Worm (Caenorhabditis elegans): Measurements from ENCODE around the gene Y73F8A.27.
A peak's percentile ranks its signal among the peaks of the same experiment; 100 is the strongest.

The Y73F8A.27 gene

DNA sequence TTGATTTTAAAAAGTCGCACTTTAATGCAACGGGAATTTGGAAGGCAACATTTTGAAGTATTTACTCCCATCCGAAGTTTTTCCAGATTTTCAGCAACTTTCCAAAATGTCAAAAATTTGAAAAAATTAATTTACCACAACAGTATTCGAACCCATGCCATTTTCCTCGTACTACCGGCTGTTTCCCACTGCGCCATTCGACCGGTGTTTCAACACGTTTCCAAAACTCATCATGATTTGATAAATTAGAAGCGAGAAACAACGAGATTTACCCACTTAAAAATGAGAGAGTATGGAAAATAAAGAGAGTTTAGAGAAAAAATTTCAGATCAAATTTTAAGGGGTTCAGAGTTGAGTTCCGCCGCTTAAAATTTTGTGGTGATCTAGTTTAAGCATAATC lies 38.8 kb upstream of the Y73F8A.27 start (continued):
- peak; percentile 68 for TF ChIP-seq B0261.1 (tag; optimal IDR thresholded peaks at IDR 0.05)
- no peak for TF ChIP-seq nhr-90 (tag; optimal IDR thresholded peaks at IDR 0.05)
- TF ChIP-seq lsy-27 (tag; optimal IDR thresholded peaks at IDR 0.05; ENCODE audit: borderline replicate concordance, insufficient read depth) = no peak
- TF ChIP-seq hlh-26 (GFP tag; conservative IDR thresholded peaks at IDR 0.05) = no peak
- TF ChIP-seq snpc-1.1 (tag; optimal IDR thresholded peaks at IDR 0.05; ENCODE audit: insufficient read depth) = peak; percentile 46
- TF ChIP-seq snpc-4 (GFP tag; optimal IDR thresholded peaks at IDR 0.05) = peak; percentile 89
- TF ChIP-seq snpc-4 (tag; optimal IDR thresholded peaks at IDR 0.05) = peak in 3 of 4 experiments; percentile 93 to 97 (median 96)
- no peak for TF ChIP-seq unc-62 (GFP tag; optimal IDR thresholded peaks at IDR 0.05)

DNA sequence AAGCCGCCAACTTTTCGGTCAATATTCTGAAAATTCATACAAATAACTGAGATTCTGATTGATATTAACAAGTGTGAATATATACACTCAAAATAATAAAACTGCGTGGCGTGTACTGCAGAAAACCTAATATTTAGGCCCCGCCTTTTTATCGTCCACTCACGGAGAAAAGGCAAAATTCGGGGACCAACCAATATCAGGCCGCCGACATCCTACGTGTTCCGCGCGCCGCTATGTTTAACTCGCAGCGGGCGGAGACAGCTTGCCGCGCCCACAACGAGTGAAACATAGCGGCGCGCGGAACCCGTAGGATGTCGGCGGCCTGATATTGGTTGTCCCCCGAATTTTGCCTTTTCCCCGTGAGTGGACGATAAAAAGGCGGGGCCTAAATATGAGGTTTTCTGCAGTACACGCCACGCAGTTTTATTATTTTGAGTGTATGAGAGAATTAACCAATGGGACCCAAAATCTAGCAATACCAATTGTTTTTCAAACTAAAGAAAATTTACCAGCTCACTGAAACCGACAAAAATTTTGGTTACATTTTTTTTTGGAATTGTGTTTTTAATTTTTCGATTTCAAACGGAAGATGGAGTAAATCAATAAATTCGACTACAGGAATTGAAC lies 37.2 kb upstream of the Y73F8A.27 start:
- TF ChIP-seq attf-6 (GFP tag; IDR thresholded peaks at IDR 0.05) (peak; percentile 67), snpc-4 (GFP tag; optimal IDR thresholded peaks at IDR 0.05) (peak; percentile 48), snpc-4 (tag; optimal IDR thresholded peaks at IDR 0.05) (peak; percentile 30 to 94 (median 53))

DNA sequence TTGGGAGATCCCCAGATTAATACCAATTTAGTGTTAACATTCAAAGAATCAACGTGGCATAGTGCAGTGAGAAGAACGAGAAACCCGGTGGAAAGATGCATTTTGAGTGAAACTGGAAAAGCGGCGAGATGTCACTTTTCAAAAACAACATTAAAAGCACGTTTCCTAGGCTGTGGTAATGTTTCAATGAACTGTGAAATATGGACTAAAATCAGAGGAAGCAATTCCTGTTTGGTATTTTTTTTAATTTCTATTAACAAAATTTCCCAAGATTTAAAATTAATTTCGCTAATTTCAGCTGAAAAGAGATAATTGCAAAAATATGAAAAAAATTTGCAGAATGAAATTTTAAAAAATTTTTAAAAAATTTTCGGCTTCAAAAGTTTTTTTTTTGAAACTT lies 31.3 kb upstream of the Y73F8A.27 start, which contains the start of gene Y73F8A.22:
Gene Y73F8A.22 (minus strand): TSS at position 101 of the 400 bp plus-strand sequence.
- TF ChIP-seq sptf-2 (GFP tag; optimal IDR thresholded peaks at IDR 0.05) (no peak), let-526 (GFP tag; IDR thresholded peaks at IDR 0.05) (no peak), lin-35 (GFP tag; optimal IDR thresholded peaks at IDR 0.05) (no peak), D2030.7 (GFP tag; IDR thresholded peaks at IDR 0.05) (no peak), ekl-4 (GFP tag; IDR thresholded peaks at IDR 0.05) (no peak), B0261.1 (tag; optimal IDR thresholded peaks at IDR 0.05) (no peak), F22D6.2 (tag; optimal IDR thresholded peaks at IDR 0.05) (no peak), F10E7.11 (tag; optimal IDR thresholded peaks at IDR 0.05) (no peak), attf-6 (GFP tag; IDR thresholded peaks at IDR 0.05) (no peak), gei-17 (GFP tag; optimal IDR thresholded peaks at IDR 0.05) (no peak), hlh-12 (tag; optimal IDR thresholded peaks at IDR 0.05) (no peak), hsf-1 (GFP tag; IDR thresholded peaks at IDR 0.05) (no peak), lag-1 (GFP tag; IDR thresholded peaks at IDR 0.05) (no peak), ztf-6 (GFP tag; IDR thresholded peaks at IDR 0.05) (no peak), F23B12.7 (tag; optimal IDR thresholded peaks at IDR 0.05; ENCODE audit: insufficient read depth) (no peak), mxl-1 (tag; optimal IDR thresholded peaks at IDR 0.05) (no peak)

DNA sequence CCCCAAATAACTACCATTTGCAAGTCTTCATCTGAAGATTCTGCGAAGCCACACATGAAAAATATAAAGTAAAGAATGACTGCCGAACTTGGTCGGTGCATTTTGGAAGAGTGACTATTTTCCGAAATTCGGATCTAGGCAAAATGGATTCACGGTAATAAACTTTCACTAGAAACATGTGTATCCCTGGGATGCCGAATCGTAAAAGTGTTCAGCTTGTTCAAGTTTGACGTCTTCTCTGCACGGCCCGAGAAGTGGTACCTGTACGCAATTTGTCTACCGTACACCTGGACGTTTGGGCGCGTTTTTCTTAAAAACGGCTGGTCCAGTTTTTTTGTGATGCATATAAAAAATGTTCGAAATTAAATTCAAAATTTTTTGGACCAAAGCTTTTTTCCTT lies 28.1 kb upstream of the Y73F8A.27 start, which contains the start of gene Y73F8A.23:
Gene Y73F8A.23 (minus strand): TSS at position 101 of the 400 bp plus-strand sequence.
- TF ChIP-seq mcd-1 (GFP tag; IDR thresholded peaks at IDR 0.05) (no peak), F37B4.10 (GFP tag; IDR thresholded peaks at IDR 0.05) (no peak), nfyb-1 (GFP tag; IDR thresholded peaks at IDR 0.05) (no peak), madf-10 (tag; optimal IDR thresholded peaks at IDR 0.05) (no peak), F39B2.1 (GFP tag; IDR thresholded peaks at IDR 0.05) (no peak), ekl-4 (GFP tag; IDR thresholded peaks at IDR 0.05) (no peak), lin-40 (tag; optimal IDR thresholded peaks at IDR 0.05) (no peak), F10E7.11 (tag; optimal IDR thresholded peaks at IDR 0.05) (no peak), madf-6 (GFP tag; IDR thresholded peaks at IDR 0.05) (no peak), die-1 (tag; optimal IDR thresholded peaks at IDR 0.05) (no peak), D2030.7 (GFP tag; IDR thresholded peaks at IDR 0.05) (no peak), nhr-27 (tag; optimal IDR thresholded peaks at IDR 0.05) (no peak), B0019.2 (GFP tag; conservative IDR thresholded peaks at IDR 0.05) (no peak), tbp1 (GFP tag; optimal IDR thresholded peaks at IDR 0.05) (no peak), attf-5 (GFP tag; optimal IDR thresholded peaks at IDR 0.05) (no peak), K11D2.4 (GFP tag; IDR thresholded peaks at IDR 0.05) (no peak)

Data from whole organism, young adult.